Fruit fly (Drosophila melanogaster) whole organism, embryonic: ENCODE data around the gene dlt.

Experiments
- CG13424 ChIP-seq: fragments of 200-800 bp; sonication (Bioruptor generic); optimal IDR thresholded peaks from 2 replicates; lab custom pipeline; 2019; ENCODE audit warnings: missing biosample characterization, mild to moderate bottlenecking, missing genetic modification characterization, moderate library complexity
- CG18476 ChIP-seq: fragments of 200-800 bp; sonication (Bioruptor generic); optimal IDR thresholded peaks from 2 replicates; lab custom pipeline; 2016; ENCODE audit warnings: missing biosample characterization, mild to moderate bottlenecking, missing genetic modification characterization
- CG6765 ChIP-seq: fragments of 200-800 bp; sonication (Bioruptor generic); optimal IDR thresholded peaks from 3 replicates; lab custom pipeline; 2017; ENCODE audit warnings: missing biosample characterization, mild to moderate bottlenecking, missing genetic modification characterization
- Chrac-16 ChIP-seq: fragments of 200-800 bp; sonication (Bioruptor generic); optimal IDR thresholded peaks from 3 replicates; lab custom pipeline; 2016; ENCODE audit warnings: missing biosample characterization, missing genetic modification characterization
- Lhr ChIP-seq: fragments of 200-800 bp; sonication (Bioruptor generic); optimal IDR thresholded peaks from 3 replicates; lab custom pipeline; 2017; ENCODE audit warnings: mild to moderate bottlenecking, missing biosample characterization, missing genetic modification reagents, missing genetic modification characterization
- kah ChIP-seq: fragments of 200-800 bp; sonication (Bioruptor generic); optimal IDR thresholded peaks from 2 replicates; lab custom pipeline; 2018; ENCODE audit warnings: missing biosample characterization, mild to moderate bottlenecking, missing genetic modification characterization
- lov ChIP-seq, 2 experiments: fragments of 200-800 bp in 1 of 2; fragments of >200 bp in 1 of 2; sonication (Bioruptor generic) in 1 of 2; IDR thresholded peaks in 1 of 2; optimal IDR thresholded peaks in 1 of 2; 2 replicates in 1 of 2; 3 replicates in 1 of 2; pipeline versions ENCODE4 v1.3.6 to Lab custom; 2017 to 2022; ENCODE audit warnings: missing biosample characterization in 1 of 2, missing genetic modification characterization in 1 of 2
- mirr ChIP-seq: fragments of 200-800 bp; sonication (Bioruptor generic); optimal IDR thresholded peaks from 3 replicates; lab custom pipeline; 2018; ENCODE audit warnings: missing biosample characterization, mild to moderate bottlenecking, missing genetic modification characterization
- odd ChIP-seq: fragments of 200-800 bp; sonication (Bioruptor generic); optimal IDR thresholded peaks from 2 replicates; lab custom pipeline; 2017; ENCODE audit warnings: missing biosample characterization, mild to moderate bottlenecking, missing genetic modification characterization
- ranshi ChIP-seq: fragments of 200-800 bp; sonication (Bioruptor generic); IDR thresholded peaks from 2 replicates; pipeline ENCODE4 v1.3.6; 2022; ENCODE audit warnings: missing biosample characterization, missing genetic modification characterization
- trem ChIP-seq: fragments of 200-800 bp; optimal IDR thresholded peaks from 3 replicates; lab custom pipeline; 2019; ENCODE audit warnings: missing biosample characterization, mild to moderate bottlenecking, missing genetic modification characterization, moderate library complexity

DNA sequence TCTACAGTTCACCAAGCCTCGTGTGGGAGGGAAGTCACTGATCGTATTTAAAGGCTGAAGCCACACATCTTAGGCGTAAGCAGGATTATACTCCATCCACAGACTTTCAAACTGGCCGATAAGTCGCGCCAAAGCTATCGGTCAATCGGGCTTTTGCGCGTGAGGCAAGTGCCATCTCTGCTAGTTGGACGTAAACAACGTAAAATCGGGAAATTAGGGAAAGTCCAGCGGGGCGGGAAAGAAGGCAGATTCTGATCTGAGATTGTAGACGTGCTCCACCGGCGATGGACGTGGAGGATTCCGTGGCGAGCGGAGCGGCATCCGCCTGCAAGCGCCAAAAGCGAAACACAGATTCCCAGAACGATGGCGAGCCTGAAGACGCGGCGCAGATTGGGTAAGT is 39.0 kb downstream of the dlt start, which contains the start of gene CG8001:
- TF ChIP-seq mirr: no peak
- no peak for TF ChIP-seq CG13424 (tag; lab: Kevin White, UChicago)
- TF ChIP-seq Chrac-16 (GFP tag; lab: Kevin White, UChicago): no peak
- no peak for TF ChIP-seq kah
- TF ChIP-seq CG6765 (GFP tag; lab: Kevin White, UChicago): no peak
- TF ChIP-seq trem (tag; lab: Kevin White, UChicago): no peak
- no peak for TF ChIP-seq Lhr (GFP tag; lab: Kevin White, UChicago)
- TF ChIP-seq ranshi (GFP tag; lab: Robert Waterston, UW): no peak
- no peak for TF ChIP-seq odd (GFP tag; lab: Kevin White, UChicago)
- no peak for TF ChIP-seq CG18476
- no peak for TF ChIP-seq lov (optimal IDR thresholded peaks at IDR 0.05; lab: Kevin White, UChicago)
- TF ChIP-seq lov (GFP tag; IDR thresholded peaks at IDR 0.05; lab: Robert Waterston, UW): no peak
